Fruit fly (Drosophila melanogaster) whole organism, embryonic: ENCODE measurements around the gene CG32708.
A peak's percentile ranks its signal among the peaks of the same experiment; 100 is the strongest.

Experiments
- Aef1 ChIP-seq: fragments of 200-800 bp; sonication (Bioruptor generic); IDR thresholded peaks from 3 replicates; pipeline ENCODE4 v1.3.6; 2022; ENCODE audit warnings: missing biosample characterization, missing genetic modification characterization
- Bgb ChIP-seq: fragments of 200-800 bp; sonication (Bioruptor generic); IDR thresholded peaks from 2 replicates; pipeline ENCODE4 v1.3.6; 2022; ENCODE audit warnings: missing biosample characterization, missing genetic modification characterization; ENCODE audit not compliant: partially characterized antibody
- CG12219 ChIP-seq: fragments of 200-800 bp; sonication (Bioruptor generic); optimal IDR thresholded peaks from 3 replicates; lab custom pipeline; 2018; ENCODE audit warnings: missing biosample characterization, mild to moderate bottlenecking, missing genetic modification characterization
- CG15073 ChIP-seq: fragments of 200-800 bp; sonication (Bioruptor generic); optimal IDR thresholded peaks from 2 replicates; lab custom pipeline; 2016; ENCODE audit warnings: missing biosample characterization, missing genetic modification characterization
- CG15514 ChIP-seq: fragments of 200-800 bp; sonication (Bioruptor generic); optimal IDR thresholded peaks from 3 replicates; lab custom pipeline; 2017; ENCODE audit warnings: missing biosample characterization, missing genetic modification characterization, mild to moderate bottlenecking, moderate library complexity, missing genetic modification reagents
- CG33213 ChIP-seq: fragments of 200-800 bp; sonication (Bioruptor generic); optimal IDR thresholded peaks from 3 replicates; lab custom pipeline; 2016; ENCODE audit warnings: missing biosample characterization, missing genetic modification characterization
- CG33557 ChIP-seq: fragments of 200-800 bp; sonication (Bioruptor generic); optimal IDR thresholded peaks from 2 replicates; lab custom pipeline; 2019; ENCODE audit warnings: missing biosample characterization, mild to moderate bottlenecking, missing genetic modification characterization, moderate library complexity
- CG3847 ChIP-seq: fragments of 200-800 bp; sonication (Bioruptor generic); IDR thresholded peaks from 2 replicates; pipeline ENCODE4 v1.3.6; 2022; ENCODE audit warnings: missing biosample characterization, missing genetic modification characterization
- CG6683 ChIP-seq: fragments of 200-800 bp; sonication (Bioruptor generic); optimal IDR thresholded peaks from 2 replicates; lab custom pipeline; 2017; ENCODE audit warnings: missing biosample characterization, mild to moderate bottlenecking, missing genetic modification characterization, missing genetic modification reagents
- CG6813 ChIP-seq: fragments of 200-800 bp; sonication (Bioruptor generic); optimal IDR thresholded peaks from 2 replicates; lab custom pipeline; 2017; ENCODE audit warnings: missing biosample characterization, missing genetic modification characterization, mild to moderate bottlenecking, moderate library complexity, missing genetic modification reagents
- CG7556 ChIP-seq: fragments of 200-800 bp; sonication (Bioruptor generic); optimal IDR thresholded peaks from 2 replicates; lab custom pipeline; 2017; ENCODE audit warnings: missing biosample characterization, mild to moderate bottlenecking, missing genetic modification characterization
- CG7839 ChIP-seq: fragments of 200-800 bp; sonication (Bioruptor generic); optimal IDR thresholded peaks from 3 replicates; lab custom pipeline; 2018; ENCODE audit warnings: missing biosample characterization, mild to moderate bottlenecking, missing genetic modification characterization, moderate library complexity
- CG7963 ChIP-seq: fragments of 200-800 bp; sonication (Bioruptor generic); IDR thresholded peaks from 3 replicates; pipeline ENCODE4 v1.3.6; 2022; ENCODE audit warnings: missing biosample characterization, missing genetic modification characterization; ENCODE audit not compliant: partially characterized antibody
- CG8089 ChIP-seq: fragments of 200-800 bp; sonication (Bioruptor generic); optimal IDR thresholded peaks from 3 replicates; lab custom pipeline; 2016; ENCODE audit warnings: missing biosample characterization, missing genetic modification characterization
- CG8281 ChIP-seq: fragments of 200-800 bp; sonication (Bioruptor generic); optimal IDR thresholded peaks from 2 replicates; lab custom pipeline; 2018; ENCODE audit warnings: missing biosample characterization, mild to moderate bottlenecking, missing genetic modification characterization, moderate library complexity
- CG8359 ChIP-seq: fragments of 200-800 bp; sonication (Bioruptor generic); optimal IDR thresholded peaks from 2 replicates; lab custom pipeline; 2017; ENCODE audit warnings: missing biosample characterization, mild to moderate bottlenecking, missing genetic modification characterization, borderline replicate concordance
- CG9817 ChIP-seq: fragments of 200-800 bp; sonication (Bioruptor generic); optimal IDR thresholded peaks from 2 replicates; lab custom pipeline; 2018; ENCODE audit warnings: missing biosample characterization, mild to moderate bottlenecking, missing genetic modification characterization, moderate library complexity
- CG9932 ChIP-seq: fragments of 200-800 bp; sonication (Bioruptor generic); IDR thresholded peaks from 2 replicates; pipeline ENCODE4 v1.3.6; 2022; ENCODE audit warnings: missing biosample characterization, missing genetic modification characterization
- CTCF ChIP-seq: fragments of 200-800 bp; sonication (Bioruptor generic); optimal IDR thresholded peaks from 2 replicates; lab custom pipeline; 2017; ENCODE audit warnings: missing biosample characterization, mild to moderate bottlenecking, missing genetic modification characterization, moderate library complexity
- CkIIα-i1 ChIP-seq: fragments of 200-800 bp; sonication (Bioruptor generic); IDR thresholded peaks from 2 replicates; pipeline ENCODE4 v1.3.6; 2022; ENCODE audit warnings: missing biosample characterization, missing genetic modification characterization
- Dek ChIP-seq: fragments of 200-800 bp; sonication (Bioruptor generic); optimal IDR thresholded peaks from 3 replicates; lab custom pipeline; 2019; ENCODE audit warnings: missing biosample characterization, mild to moderate bottlenecking, missing genetic modification characterization, moderate library complexity
- HmgD ChIP-seq: fragments of 200-800 bp; sonication (Bioruptor generic); optimal IDR thresholded peaks from 3 replicates; lab custom pipeline; 2016; ENCODE audit warnings: missing biosample characterization, missing genetic modification characterization
- HmgZ ChIP-seq: fragments of 200-800 bp; sonication (Bioruptor generic); optimal IDR thresholded peaks from 2 replicates; lab custom pipeline; 2018; ENCODE audit warnings: missing biosample characterization, mild to moderate bottlenecking, missing genetic modification characterization
- Hmr ChIP-seq: fragments of 200-800 bp; sonication (Bioruptor generic); optimal IDR thresholded peaks from 3 replicates; lab custom pipeline; 2017; ENCODE audit warnings: mild to moderate bottlenecking, missing biosample characterization, missing genetic modification reagents, missing genetic modification characterization
- Mad ChIP-seq: fragments of 200-800 bp; sonication (Bioruptor generic); optimal IDR thresholded peaks from 2 replicates; lab custom pipeline; 2016; ENCODE audit warnings: missing biosample characterization, missing genetic modification characterization
- Mrtf ChIP-seq: fragments of 200-800 bp; sonication (Bioruptor generic); IDR thresholded peaks from 3 replicates; pipeline ENCODE4 v1.3.6; 2022; ENCODE audit warnings: missing biosample characterization, missing genetic modification characterization
- NC2β ChIP-seq: fragments of 200-800 bp; sonication (Bioruptor generic); optimal IDR thresholded peaks from 2 replicates; lab custom pipeline; 2016; ENCODE audit warnings: missing biosample characterization, missing genetic modification characterization
- Nf-YC ChIP-seq: fragments of 200-800 bp; optimal IDR thresholded peaks from 3 replicates; lab custom pipeline; 2019; ENCODE audit warnings: missing biosample characterization, mild to moderate bottlenecking, missing genetic modification characterization, moderate library complexity
- ara ChIP-seq: fragments of 200-800 bp; sonication (Bioruptor generic); IDR thresholded peaks from 2 replicates; pipeline ENCODE4 v1.3.6; 2022; ENCODE audit warnings: missing biosample characterization, missing genetic modification characterization
- bowl ChIP-seq: fragments of 200-800 bp; sonication (Bioruptor generic); IDR thresholded peaks from 2 replicates; pipeline ENCODE4 v1.3.6; 2022; ENCODE audit warnings: missing biosample characterization, missing genetic modification characterization
- br ChIP-seq: fragments of >200 bp; optimal IDR thresholded peaks from 2 replicates; lab custom pipeline; 2017
- crp ChIP-seq, 2 experiments: fragments of 200-800 bp; sonication (Bioruptor generic); optimal IDR thresholded peaks; 2 replicates in 1 of 2; 3 replicates in 1 of 2; lab custom pipeline; 2017; ENCODE audit warnings: missing biosample characterization in 2 of 2, missing genetic modification characterization in 2 of 2, mild to moderate bottlenecking in 1 of 2, moderate library complexity in 1 of 2
- eyg ChIP-seq: fragments of 200-800 bp; sonication (Bioruptor generic); optimal IDR thresholded peaks from 3 replicates; lab custom pipeline; 2016; ENCODE audit warnings: missing biosample characterization, missing genetic modification characterization
- gt ChIP-seq: fragments of 200-800 bp; sonication (Bioruptor generic); IDR thresholded peaks from 2 replicates; pipeline ENCODE4 v1.3.6; 2022; ENCODE audit warnings: missing biosample characterization, missing genetic modification characterization
- inv ChIP-seq: fragments of 200-800 bp; sonication (Bioruptor generic); IDR thresholded peaks from 2 replicates; pipeline ENCODE4 v1.3.6; 2022; ENCODE audit warnings: missing biosample characterization, missing genetic modification characterization; ENCODE audit not compliant: partially characterized antibody
- lmd ChIP-seq: fragments of 200-800 bp; sonication (Bioruptor generic); IDR thresholded peaks from 2 replicates; pipeline ENCODE4 v1.3.6; 2022; ENCODE audit warnings: missing biosample characterization, missing genetic modification characterization
- lov ChIP-seq, 2 experiments: fragments of 200-800 bp in 1 of 2; fragments of >200 bp in 1 of 2; sonication (Bioruptor generic) in 1 of 2; IDR thresholded peaks in 1 of 2; optimal IDR thresholded peaks in 1 of 2; 2 replicates in 1 of 2; 3 replicates in 1 of 2; pipeline versions ENCODE4 v1.3.6 to Lab custom; 2017 to 2022; ENCODE audit warnings: missing biosample characterization in 1 of 2, missing genetic modification characterization in 1 of 2
- nau ChIP-seq: fragments of 200-800 bp; sonication (Bioruptor generic); optimal IDR thresholded peaks from 3 replicates; lab custom pipeline; 2017; ENCODE audit warnings: missing biosample characterization, mild to moderate bottlenecking, missing genetic modification characterization, missing genetic modification reagents
- nom ChIP-seq: fragments of 200-800 bp; sonication (Bioruptor generic); optimal IDR thresholded peaks from 2 replicates; lab custom pipeline; 2017; ENCODE audit warnings: missing biosample characterization, missing genetic modification characterization, mild to moderate bottlenecking, moderate library complexity, missing genetic modification reagents
- run ChIP-seq: fragments of 200-800 bp; sonication (Bioruptor generic); optimal IDR thresholded peaks from 3 replicates; lab custom pipeline; 2018; ENCODE audit warnings: missing biosample characterization, mild to moderate bottlenecking, missing genetic modification characterization
- sens-2 ChIP-seq: fragments of 200-800 bp; sonication (Bioruptor generic); IDR thresholded peaks from 2 replicates; pipeline ENCODE4 v1.3.6; 2022; ENCODE audit warnings: missing biosample characterization, missing genetic modification characterization
- sim ChIP-seq: fragments of 200-800 bp; sonication (Bioruptor generic); IDR thresholded peaks from 2 replicates; pipeline ENCODE4 v1.3.6; 2022; ENCODE audit warnings: missing biosample characterization, missing genetic modification characterization
- so ChIP-seq: fragments of 200-800 bp; sonication (Bioruptor generic); IDR thresholded peaks from 3 replicates; pipeline ENCODE4 v1.3.6; 2022; ENCODE audit warnings: missing biosample characterization, missing genetic modification characterization
- stc ChIP-seq: fragments of 200-800 bp; sonication (Bioruptor generic); IDR thresholded peaks from 2 replicates; pipeline ENCODE4 v1.3.6; 2022; ENCODE audit warnings: missing biosample characterization, missing genetic modification characterization
- sug ChIP-seq: fragments of 200-800 bp; optimal IDR thresholded peaks from 2 replicates; lab custom pipeline; 2019; ENCODE audit warnings: missing biosample characterization, mild to moderate bottlenecking, missing genetic modification characterization, moderate library complexity
- trem ChIP-seq: fragments of 200-800 bp; optimal IDR thresholded peaks from 3 replicates; lab custom pipeline; 2019; ENCODE audit warnings: missing biosample characterization, mild to moderate bottlenecking, missing genetic modification characterization, moderate library complexity
- unpg ChIP-seq: fragments of 200-800 bp; sonication (Bioruptor generic); optimal IDR thresholded peaks from 3 replicates; lab custom pipeline; 2018; ENCODE audit warnings: missing biosample characterization, mild to moderate bottlenecking, missing genetic modification characterization, moderate library complexity
- zen ChIP-seq: fragments of 200-800 bp; sonication (Bioruptor generic); optimal IDR thresholded peaks from 3 replicates; lab custom pipeline; 2018; ENCODE audit warnings: missing biosample characterization, mild to moderate bottlenecking, missing genetic modification characterization, moderate library complexity

CG32708 gene

DNA sequence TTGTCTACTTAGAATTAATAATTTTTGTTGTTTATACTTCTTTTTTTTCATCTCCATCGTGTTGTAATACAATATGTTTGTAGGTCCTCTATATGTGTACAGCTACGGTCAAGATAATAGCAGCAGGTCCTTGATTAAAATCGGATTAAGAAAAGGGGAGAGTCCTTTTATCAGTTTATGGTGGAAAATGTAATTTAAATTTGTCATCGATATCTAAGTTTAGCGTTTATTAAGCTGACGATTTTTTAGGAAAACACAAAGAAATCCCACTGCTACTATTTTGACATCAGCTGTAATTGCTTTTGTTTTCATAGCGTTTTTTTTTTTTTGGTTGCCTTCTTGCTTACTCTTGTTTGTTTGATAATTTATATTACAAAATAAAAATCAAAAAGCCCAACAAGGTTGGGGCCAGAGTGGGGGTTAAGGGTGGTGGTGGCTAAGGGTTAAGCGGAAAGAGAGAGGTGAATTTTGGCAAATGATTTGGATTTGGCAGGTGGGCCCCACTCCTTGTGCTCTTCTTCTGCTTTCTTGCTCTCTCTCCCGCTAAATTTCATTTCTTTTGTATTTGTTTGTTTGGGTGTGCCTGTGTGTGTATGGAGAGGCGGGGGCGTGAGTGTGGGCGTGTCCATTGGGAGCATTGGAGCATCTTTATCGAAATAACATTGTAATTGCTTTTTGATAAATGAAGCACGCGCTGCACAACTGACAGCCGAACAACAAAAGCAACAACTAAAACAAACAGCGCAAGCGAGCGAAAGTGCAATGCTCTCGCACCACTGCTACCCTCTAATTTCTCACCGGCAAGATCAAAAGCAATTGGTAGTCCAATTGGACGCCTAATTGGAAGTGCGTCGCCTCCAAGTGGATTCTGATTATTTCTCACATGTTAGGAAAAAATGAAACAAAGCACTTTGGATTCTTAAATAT is 35.4 kb downstream of the CG32708 start (continued):
- TF ChIP-seq Mad (GFP tag; lab: Kevin White, UChicago) (peak; percentile 12), Mrtf (GFP tag; lab: Robert Waterston, UW) (peak; percentile 40; the same call in 1 of the 3 replicates), ara (GFP tag; lab: Robert Waterston, UW) (no peak), Dek (tag; lab: Kevin White, UChicago) (no peak), CG8089 (no peak), Hmr (GFP tag; lab: Kevin White, UChicago) (peak; percentile 24), CTCF (GFP tag; lab: Kevin White, UChicago) (no peak), unpg (peak; percentile 52), crp (GFP tag; optimal IDR thresholded peaks at IDR 0.05; lab: Kevin White, UChicago) (no peak), CG33557 (GFP tag; lab: Kevin White, UChicago) (no peak), sim (no peak), sens-2 (GFP tag; lab: Robert Waterston, UW) (no peak), HmgD (GFP tag; lab: Kevin White, UChicago) (no peak), CG6813 (GFP tag; lab: Kevin White, UChicago) (peak; percentile 53), CG7963 (no peak), CG33213 (GFP tag; lab: Kevin White, UChicago) (no peak), lov (optimal IDR thresholded peaks at IDR 0.05; lab: Kevin White, UChicago) (no peak), lov (GFP tag; IDR thresholded peaks at IDR 0.05; lab: Robert Waterston, UW) (no peak), bowl (GFP tag; lab: Robert Waterston, UW) (no peak), Nf-YC (tag; lab: Kevin White, UChicago) (no peak), CG3847 (GFP tag; lab: Robert Waterston, UW) (no peak), Bgb (GFP tag; lab: Robert Waterston, UW) (0 out of 2 replicates have a peak, but pooled peaks have one; percentile 9), eyg (GFP tag; lab: Kevin White, UChicago) (no peak), run (tag; lab: Kevin White, UChicago) (no peak), br (lab: Kevin White, UChicago) (no peak), inv (GFP tag; lab: Robert Waterston, UW) (no peak), nau (peak; percentile 59), CG8359 (peak; percentile 18), CG6683 (GFP tag; lab: Kevin White, UChicago) (no peak), NC2β (GFP tag; lab: Kevin White, UChicago) (no peak), stc (GFP tag; lab: Robert Waterston, UW) (no peak), CG9817 (tag; lab: Kevin White, UChicago) (no peak), CG15514 (peak; percentile 21), CG9932 (no peak), CG15073 (GFP tag; lab: Kevin White, UChicago) (no peak), nom (no peak), sug (tag; lab: Kevin White, UChicago) (no peak), trem (tag; lab: Kevin White, UChicago) (peak; percentile 1), lmd (peak; percentile 32; the same call in 1 of the 2 replicates), CG7556 (GFP tag; lab: Kevin White, UChicago) (peak; percentile 46), CG12219 (GFP tag; lab: Kevin White, UChicago) (peak; percentile 14), so (GFP tag; lab: Robert Waterston, UW) (no peak), CkIIα-i1 (no peak), zen (tag; lab: Kevin White, UChicago) (peak; percentile 8), gt (GFP tag; lab: Robert Waterston, UW) (no peak), CG7839 (tag; lab: Kevin White, UChicago) (peak; percentile 64), Aef1 (GFP tag; lab: Robert Waterston, UW) (peak; percentile 16; the same call in 1 of the 3 replicates), CG8281 (peak; percentile 31), HmgZ (tag; lab: Kevin White, UChicago) (no peak)
